Worm (Caenorhabditis elegans) whole organism, L4/young adult: Measurements from ENCODE around the gene T05A8.11.
"Not testable (repeated sequence)": the region's sequence is repeated elsewhere in the genome, so short reads cannot be mapped to it uniquely, and the experiment has no call there.

Source experiments
- W03F9.2 ChIP-seq: fragments of 150-350 bp; optimal IDR thresholded peaks from 2 replicates; lab custom pipeline; 2014; ENCODE audit warnings: missing biosample characterization, missing genetic modification characterization
- dao-5 ChIP-seq: sonication (generic microtip); optimal IDR thresholded peaks from 2 replicates; lab custom pipeline; 2016; ENCODE audit warnings: missing genotype, missing genetic modification characterization, moderate library complexity, missing compliant biosample characterization
- him-1 ChIP-seq: sonication (generic microtip); optimal IDR thresholded peaks from 2 replicates; lab custom pipeline; 2016; ENCODE audit warnings: missing genotype, missing genetic modification reagents, missing genetic modification characterization, missing compliant biosample characterization

Gene T05A8.11

ce11 chrII:2688616-2689015 is 36.8 kb downstream of the T05A8.11 start, which contains the start of gene nspf-2:
Gene nspf-2 (plus strand): TSS chrII:2688916.
- not testable (repeated sequence) for TF ChIP-seq dao-5, him-1, W03F9.2 (tag; lab: Kevin White, UChicago)

ce11 chrII:2686985-2687675 is 38.3 kb downstream of the T05A8.11 start, which contains the start of the genes sup-9 and nspf-1:
Gene sup-9 (minus strand): TSS chrII:2687027.
Gene nspf-1 (plus strand): TSS chrII:2687625.
- TF ChIP-seq dao-5 (tag; lab: Kevin White, UChicago) (no peak), W03F9.2 (tag; lab: Kevin White, UChicago) (no peak), him-1 (tag; lab: Kevin White, UChicago) (no peak)

ce11 chrII:2684783-2685182 is 40.7 kb downstream of the T05A8.11 start:
- TF ChIP-seq dao-5 (tag; lab: Kevin White, UChicago) (no peak), W03F9.2 (tag; lab: Kevin White, UChicago) (no peak), him-1 (tag; lab: Kevin White, UChicago) (no peak)

- no peak for TF ChIP-seq dao-5 (tag; lab: Kevin White, UChicago)
- no peak for TF ChIP-seq him-1 (tag; lab: Kevin White, UChicago)
- no peak for TF ChIP-seq W03F9.2 (tag; lab: Kevin White, UChicago)
These were observed 41.3 kb downstream of the T05A8.11 start, which contains the start of gene ceh-87 for ce11 chrII:2684208-2684607. Gene ceh-87 (minus strand): TSS chrII:2684308.

- no peak for TF ChIP-seq him-1 (tag; lab: Kevin White, UChicago)
- no peak for TF ChIP-seq W03F9.2 (tag; lab: Kevin White, UChicago)
- TF ChIP-seq dao-5 (tag; lab: Kevin White, UChicago), result no peak
These were observed 44.3 kb downstream of the T05A8.11 start, which contains the start of gene F34D6.1 for ce11 chrII:2681118-2681517. Gene F34D6.1 (minus strand): TSS chrII:2681218.

ce11 chrII:2677534-2678168 is 47.8 kb downstream of the T05A8.11 start, which contains the start of gene F22E5.17:
Gene F22E5.17 (plus strand): TSS chrII:2678041.
- TF ChIP-seq W03F9.2 (tag; lab: Kevin White, UChicago) (no peak), dao-5 (tag; lab: Kevin White, UChicago) (no peak)
